Fruit fly (Drosophila melanogaster): ENCODE results near the gene CG32547.

- TF ChIP-seq CTCF (optimal IDR thresholded peaks at IDR 0.05) (no peak), CG8478 (optimal IDR thresholded peaks at IDR 0.05) (no peak)
Measured at dm6 chrX:18509430-18509829, 30.1 kb upstream of the CG32547 start.

Measured in S2 (cell line).